Fruit fly (Drosophila melanogaster) whole organism, embryonic: ENCODE results near the gene CG43137.

Experiments used
- Adf1 ChIP-seq: fragments of 200-800 bp; sonication (Bioruptor generic); IDR thresholded peaks from 2 replicates; pipeline ENCODE4 v1.3.6; 2022; ENCODE audit warnings: missing biosample characterization, missing genetic modification characterization
- Asciz ChIP-seq: fragments of 200-800 bp; sonication (Bioruptor generic); optimal IDR thresholded peaks from 2 replicates; lab custom pipeline; 2017; ENCODE audit warnings: missing biosample characterization, mild to moderate bottlenecking, missing genetic modification characterization, missing genetic modification reagents
- Bdp1 ChIP-seq: fragments of 200-800 bp; sonication (Bioruptor generic); optimal IDR thresholded peaks from 3 replicates; lab custom pipeline; 2016; ENCODE audit warnings: missing biosample characterization, missing genetic modification characterization
- CG10654 ChIP-seq: fragments of 200-800 bp; sonication (Bioruptor generic); optimal IDR thresholded peaks from 2 replicates; lab custom pipeline; 2016; ENCODE audit warnings: missing biosample characterization, missing genetic modification characterization
- CG11093 ChIP-seq: fragments of 200-800 bp; sonication (Bioruptor generic); IDR thresholded peaks from 3 replicates; pipeline ENCODE4 v1.3.6; 2022; ENCODE audit warnings: missing biosample characterization, missing genetic modification characterization
- CG11560 ChIP-seq: fragments of 200-800 bp; sonication (Bioruptor generic); IDR thresholded peaks from 3 replicates; pipeline ENCODE4 v1.3.6; 2022; ENCODE audit warnings: missing biosample characterization, missing genetic modification characterization
- CG11723 ChIP-seq: fragments of 200-800 bp; sonication (Bioruptor generic); optimal IDR thresholded peaks from 2 replicates; lab custom pipeline; 2017; ENCODE audit warnings: missing biosample characterization, mild to moderate bottlenecking, missing genetic modification characterization
- CG13123 ChIP-seq: fragments of 200-800 bp; sonication (Bioruptor generic); optimal IDR thresholded peaks from 2 replicates; lab custom pipeline; 2016; ENCODE audit warnings: missing biosample characterization, missing genetic modification characterization
- CG13287 ChIP-seq: fragments of 200-800 bp; sonication (Bioruptor generic); IDR thresholded peaks from 2 replicates; pipeline ENCODE4 v1.3.6; 2022; ENCODE audit warnings: missing biosample characterization, missing genetic modification characterization; ENCODE audit not compliant: partially characterized antibody
- CG13424 ChIP-seq: fragments of 200-800 bp; sonication (Bioruptor generic); optimal IDR thresholded peaks from 2 replicates; lab custom pipeline; 2019; ENCODE audit warnings: missing biosample characterization, mild to moderate bottlenecking, missing genetic modification characterization, moderate library complexity
- CG13775 ChIP-seq: fragments of 200-800 bp; sonication (Bioruptor generic); optimal IDR thresholded peaks from 3 replicates; lab custom pipeline; 2017; ENCODE audit warnings: missing biosample characterization, mild to moderate bottlenecking, missing genetic modification characterization
- CG1529 ChIP-seq: fragments of 200-800 bp; sonication (Bioruptor generic); optimal IDR thresholded peaks from 3 replicates; lab custom pipeline; 2018; ENCODE audit warnings: missing biosample characterization, missing genetic modification characterization
- CG15601 ChIP-seq: fragments of 200-800 bp; sonication (Bioruptor generic); optimal IDR thresholded peaks from 3 replicates; lab custom pipeline; 2019; ENCODE audit warnings: missing biosample characterization, mild to moderate bottlenecking, missing genetic modification characterization, moderate library complexity
- CG4730 ChIP-seq: fragments of 200-800 bp; sonication (Bioruptor generic); IDR thresholded peaks from 2 replicates; pipeline ENCODE4 v1.3.6; 2022; ENCODE audit warnings: missing biosample characterization, missing genetic modification characterization
- CG5953 ChIP-seq: fragments of 200-800 bp; sonication (Bioruptor generic); IDR thresholded peaks from 2 replicates; pipeline ENCODE4 v1.3.6; 2022; ENCODE audit warnings: missing biosample characterization, missing genetic modification characterization
- CG6683 ChIP-seq: fragments of 200-800 bp; sonication (Bioruptor generic); optimal IDR thresholded peaks from 2 replicates; lab custom pipeline; 2017; ENCODE audit warnings: missing biosample characterization, mild to moderate bottlenecking, missing genetic modification characterization, missing genetic modification reagents
- CG6791 ChIP-seq: fragments of 200-800 bp; sonication (Bioruptor generic); IDR thresholded peaks from 3 replicates; pipeline ENCODE4 v1.3.6; 2022; ENCODE audit warnings: missing biosample characterization, missing genetic modification characterization; ENCODE audit not compliant: partially characterized antibody
- CG7839 ChIP-seq: fragments of 200-800 bp; sonication (Bioruptor generic); optimal IDR thresholded peaks from 3 replicates; lab custom pipeline; 2018; ENCODE audit warnings: missing biosample characterization, mild to moderate bottlenecking, missing genetic modification characterization, moderate library complexity
- CG9437 ChIP-seq: fragments of 200-800 bp; sonication (Bioruptor generic); optimal IDR thresholded peaks from 2 replicates; lab custom pipeline; 2018; ENCODE audit warnings: missing biosample characterization, mild to moderate bottlenecking, missing genetic modification characterization
- Chrac-16 ChIP-seq: fragments of 200-800 bp; sonication (Bioruptor generic); optimal IDR thresholded peaks from 3 replicates; lab custom pipeline; 2016; ENCODE audit warnings: missing biosample characterization, missing genetic modification characterization
- CoRest ChIP-seq: fragments of 200-800 bp; sonication (Bioruptor generic); optimal IDR thresholded peaks from 3 replicates; lab custom pipeline; 2018; ENCODE audit warnings: missing biosample characterization, mild to moderate bottlenecking, missing genetic modification characterization, moderate library complexity
- Dad ChIP-seq: fragments of 200-800 bp; sonication (Bioruptor generic); optimal IDR thresholded peaks from 3 replicates; lab custom pipeline; 2016; ENCODE audit warnings: missing biosample characterization, missing genetic modification characterization
- Dek ChIP-seq: fragments of 200-800 bp; sonication (Bioruptor generic); optimal IDR thresholded peaks from 3 replicates; lab custom pipeline; 2019; ENCODE audit warnings: missing biosample characterization, mild to moderate bottlenecking, missing genetic modification characterization, moderate library complexity
- Dfd ChIP-seq, 2 experiments: fragments of >200 bp; optimal IDR thresholded peaks; 2 replicates each; lab custom pipeline; 2017; ENCODE audit warnings: missing biosample characterization in 2 of 2, missing genetic modification characterization in 2 of 2
- E2f1 ChIP-seq: fragments of 200-800 bp; sonication (Bioruptor generic); IDR thresholded peaks from 2 replicates; pipeline ENCODE4 v1.3.6; 2022; ENCODE audit warnings: missing biosample characterization, missing genetic modification characterization
- Eip74EF ChIP-seq, 2 experiments: fragments of 200-800 bp in 1 of 2; fragments of >200 bp in 1 of 2; sonication (Bioruptor generic) in 1 of 2; optimal IDR thresholded peaks; 2 replicates each; lab custom pipeline; 2017 to 2019; ENCODE audit warnings: missing biosample characterization in 2 of 2, missing genetic modification characterization in 2 of 2, mild to moderate bottlenecking in 1 of 2, moderate library complexity in 1 of 2
- HLH54F ChIP-seq: fragments of 200-800 bp; sonication (Bioruptor generic); optimal IDR thresholded peaks from 3 replicates; lab custom pipeline; 2016; ENCODE audit warnings: missing biosample characterization, missing genetic modification characterization
- HmgD ChIP-seq: fragments of 200-800 bp; sonication (Bioruptor generic); optimal IDR thresholded peaks from 3 replicates; lab custom pipeline; 2016; ENCODE audit warnings: missing biosample characterization, missing genetic modification characterization
- Hr39 ChIP-seq: fragments of >200 bp; optimal IDR thresholded peaks from 2 replicates; lab custom pipeline; 2017
- Nf-YA ChIP-seq: fragments of 200-800 bp; sonication (Bioruptor generic); IDR thresholded peaks from 2 replicates; pipeline ENCODE4 v1.3.6; 2022; ENCODE audit warnings: missing biosample characterization, missing genetic modification characterization
- Poxn ChIP-seq: fragments of 200-800 bp; sonication (Bioruptor generic); IDR thresholded peaks from 2 replicates; pipeline ENCODE4 v1.3.6; 2022; ENCODE audit warnings: missing biosample characterization, missing genetic modification characterization
- Side ChIP-seq: fragments of 200-800 bp; sonication (Bioruptor generic); optimal IDR thresholded peaks from 2 replicates; lab custom pipeline; 2016; ENCODE audit warnings: missing biosample characterization, missing genetic modification characterization
- Six4 ChIP-seq: fragments of 200-800 bp; sonication (Bioruptor generic); optimal IDR thresholded peaks from 2 replicates; lab custom pipeline; 2016; ENCODE audit warnings: missing biosample characterization, missing genetic modification characterization
- Ssrp ChIP-seq: fragments of 200-800 bp; sonication (Bioruptor generic); optimal IDR thresholded peaks from 2 replicates; lab custom pipeline; 2018; ENCODE audit warnings: missing biosample characterization, mild to moderate bottlenecking, missing genetic modification characterization, moderate library complexity
- ara ChIP-seq: fragments of 200-800 bp; sonication (Bioruptor generic); IDR thresholded peaks from 2 replicates; pipeline ENCODE4 v1.3.6; 2022; ENCODE audit warnings: missing biosample characterization, missing genetic modification characterization
- ash1 ChIP-seq: fragments of 200-800 bp; sonication (Bioruptor generic); optimal IDR thresholded peaks from 2 replicates; lab custom pipeline; 2018; ENCODE audit warnings: missing biosample characterization, mild to moderate bottlenecking, missing genetic modification characterization
- bcd ChIP-seq: fragments of 200-800 bp; sonication (Bioruptor generic); optimal IDR thresholded peaks from 2 replicates; lab custom pipeline; 2017; ENCODE audit warnings: missing biosample characterization, mild to moderate bottlenecking, missing genetic modification characterization
- croc ChIP-seq: fragments of 200-800 bp; sonication (Bioruptor generic); conservative IDR thresholded peaks from 3 replicates; pipeline ENCODE4 v1.3.6; 2022; ENCODE audit warnings: missing biosample characterization, missing genetic modification characterization
- dan ChIP-seq: fragments of 200-800 bp; sonication (Bioruptor generic); IDR thresholded peaks from 2 replicates; pipeline ENCODE4 v1.3.6; 2022; ENCODE audit warnings: missing biosample characterization, missing genetic modification characterization
- ewg ChIP-seq: fragments of 200-800 bp; sonication (Bioruptor generic); optimal IDR thresholded peaks from 3 replicates; lab custom pipeline; 2017; ENCODE audit warnings: mild to moderate bottlenecking, missing biosample characterization, missing genetic modification reagents, missing genetic modification characterization
- grau ChIP-seq: fragments of 200-800 bp; optimal IDR thresholded peaks from 3 replicates; lab custom pipeline; 2019; ENCODE audit warnings: missing biosample characterization, mild to moderate bottlenecking, missing genetic modification characterization, moderate library complexity
- kay ChIP-seq: fragments of 200-800 bp; sonication (Bioruptor generic); optimal IDR thresholded peaks from 2 replicates; lab custom pipeline; 2016; ENCODE audit warnings: missing biosample characterization, missing genetic modification characterization
- lmd ChIP-seq: fragments of 200-800 bp; sonication (Bioruptor generic); IDR thresholded peaks from 2 replicates; pipeline ENCODE4 v1.3.6; 2022; ENCODE audit warnings: missing biosample characterization, missing genetic modification characterization
- oc ChIP-seq: fragments of 200-800 bp; sonication (Bioruptor generic); optimal IDR thresholded peaks from 2 replicates; lab custom pipeline; 2018; ENCODE audit warnings: missing biosample characterization, mild to moderate bottlenecking, missing genetic modification characterization, moderate library complexity
- peb ChIP-seq: fragments of 200-800 bp; sonication (Bioruptor generic); IDR thresholded peaks from 2 replicates; pipeline ENCODE4 v1.3.6; 2022; ENCODE audit warnings: missing biosample characterization, missing genetic modification characterization
- phol ChIP-seq: fragments of 200-800 bp; sonication (Bioruptor generic); optimal IDR thresholded peaks from 3 replicates; lab custom pipeline; 2018; ENCODE audit warnings: missing biosample characterization, mild to moderate bottlenecking, missing genetic modification characterization, moderate library complexity
- pnt ChIP-seq: fragments of 200-800 bp; sonication (Bioruptor generic); optimal IDR thresholded peaks from 3 replicates; lab custom pipeline; 2016; ENCODE audit warnings: missing biosample characterization, missing genetic modification characterization
- psq ChIP-seq: fragments of 200-800 bp; sonication (Bioruptor generic); optimal IDR thresholded peaks from 2 replicates; lab custom pipeline; 2017; ENCODE audit warnings: missing biosample characterization, missing genetic modification characterization
- sd ChIP-seq: fragments of 200-800 bp; sonication (Bioruptor generic); optimal IDR thresholded peaks from 3 replicates; lab custom pipeline; 2018; ENCODE audit warnings: missing biosample characterization, mild to moderate bottlenecking, missing genetic modification characterization, moderate library complexity
- slp2 ChIP-seq: fragments of 200-800 bp; sonication (Bioruptor generic); optimal IDR thresholded peaks from 2 replicates; lab custom pipeline; 2016; ENCODE audit warnings: missing biosample characterization, missing genetic modification characterization
- ssp ChIP-seq: fragments of 200-800 bp; sonication (Bioruptor generic); IDR thresholded peaks from 2 replicates; pipeline ENCODE4 v1.3.6; 2022; ENCODE audit warnings: missing biosample characterization, missing genetic modification characterization
- tap ChIP-seq: fragments of 200-800 bp; optimal IDR thresholded peaks from 3 replicates; lab custom pipeline; 2019; ENCODE audit warnings: missing biosample characterization, mild to moderate bottlenecking, missing genetic modification characterization, moderate library complexity
- tx ChIP-seq: fragments of 200-800 bp; sonication (Bioruptor generic); optimal IDR thresholded peaks from 2 replicates; lab custom pipeline; 2016; ENCODE audit warnings: missing biosample characterization, missing genetic modification characterization

CG43137 gene

dm6 chrX:5888933-5889332 is 24.0 kb upstream of the CG43137 start (continued):
- TF ChIP-seq Nf-YA (no peak), Dfd (GFP tag; optimal IDR thresholded peaks at IDR 0.05; lab: Kevin White, UChicago) (no peak), kay (no peak), lmd (GFP tag; lab: Robert Waterston, UW) (no peak), Eip74EF (GFP tag; optimal IDR thresholded peaks at IDR 0.05; lab: Kevin White, UChicago) (no peak), peb (GFP tag; lab: Robert Waterston, UW) (no peak), ssp (no peak), CG13424 (tag; lab: Kevin White, UChicago) (peak; percentile 36), phol (peak; percentile 17), CG11093 (no peak), psq (GFP tag; lab: Kevin White, UChicago) (no peak), CG6683 (GFP tag; lab: Kevin White, UChicago) (no peak), Bdp1 (GFP tag; lab: Kevin White, UChicago) (no peak), Dek (tag; lab: Kevin White, UChicago) (no peak), CG9437 (GFP tag; lab: Kevin White, UChicago) (no peak), Six4 (GFP tag; lab: Kevin White, UChicago) (peak; percentile 4), HmgD (GFP tag; lab: Kevin White, UChicago) (no peak), E2f1 (GFP tag; lab: Robert Waterston, UW) (no peak), CG6791 (GFP tag; lab: Robert Waterston, UW) (no peak), CG4730 (GFP tag; lab: Robert Waterston, UW) (0 out of 2 replicates have a peak, but pooled peaks have one; percentile 21), grau (tag; lab: Kevin White, UChicago) (peak; percentile 27), ash1 (no peak), CG13123 (GFP tag; lab: Kevin White, UChicago) (no peak), CG5953 (GFP tag; lab: Robert Waterston, UW) (no peak), Dad (GFP tag; lab: Kevin White, UChicago) (no peak), sd (tag; lab: Kevin White, UChicago) (peak; percentile 1), ara (GFP tag; lab: Robert Waterston, UW) (peak; percentile 40; the same call in 1 of the 2 replicates), Chrac-16 (GFP tag; lab: Kevin White, UChicago) (no peak), HLH54F (GFP tag; lab: Kevin White, UChicago) (no peak), CG1529 (GFP tag; lab: Kevin White, UChicago) (no peak), oc (tag; lab: Kevin White, UChicago) (peak; percentile 52), CG10654 (GFP tag; lab: Kevin White, UChicago) (no peak), CG13775 (GFP tag; lab: Kevin White, UChicago) (no peak), CG7839 (tag; lab: Kevin White, UChicago) (peak; percentile 27), CG15601 (tag; lab: Kevin White, UChicago) (peak; percentile 43), Asciz (GFP tag; lab: Kevin White, UChicago) (peak; percentile 1), croc (GFP tag; lab: Robert Waterston, UW) (no peak), CoRest (tag; lab: Kevin White, UChicago) (no peak), CG11723 (GFP tag; lab: Kevin White, UChicago) (no peak), CG11560 (no peak), pnt (GFP tag; lab: Kevin White, UChicago) (peak; percentile 43), Poxn (no peak), bcd (no peak), tx (GFP tag; lab: Kevin White, UChicago) (no peak), Side (GFP tag; lab: Kevin White, UChicago) (peak; percentile 41), tap (no peak), Hr39 (lab: Kevin White, UChicago) (no peak), CG13287 (GFP tag; lab: Robert Waterston, UW) (no peak), Ssrp (tag; lab: Kevin White, UChicago) (no peak), ewg (GFP tag; lab: Kevin White, UChicago) (peak; percentile 52), slp2 (no peak), dan (GFP tag; lab: Robert Waterston, UW) (no peak), Adf1 (no peak)
